Fruit fly (Drosophila melanogaster) Kc167 (cell line): ENCODE results near the gene CG12560.

ENCODE experiments used
- Sin3A ChIP-seq: fragments of >200 bp; optimal IDR thresholded peaks from 2 replicates; lab custom pipeline; 2018; ENCODE audit warnings: missing external identifiers
- h ChIP-seq: fragments of >200 bp; optimal IDR thresholded peaks from 3 replicates; lab custom pipeline; 2018; ENCODE audit warnings: missing external identifiers
- insv ChIP-seq: fragments of >200 bp; optimal IDR thresholded peaks from 3 replicates; lab custom pipeline; 2018; ENCODE audit warnings: missing external identifiers
- psq ChIP-seq: fragments of >200 bp; optimal IDR thresholded peaks from 2 replicates; lab custom pipeline; 2017; ENCODE audit warnings: missing external identifiers
- ttk ChIP-seq: sonication (Bioruptor generic); optimal IDR thresholded peaks from 2 replicates; lab custom pipeline; 2017; ENCODE audit warnings: missing external identifiers

dm6 chr2L:7998080-7998457, 11.2 kb downstream of the CG12560 start, which contains the start of gene CG7227:
- TF ChIP-seq Sin3A (lab: Kevin White, UChicago) (no peak), insv (no peak), psq (no peak), h (lab: Kevin White, UChicago) (no peak), ttk (lab: Kevin White, UChicago) (no peak)
